Worm (Caenorhabditis elegans) whole organism, L2 larva: ENCODE results near the gene wrt-10.

Experiments used
- C34F6.9 ChIP-seq: fragments of 150-350 bp; optimal IDR thresholded peaks from 2 replicates; lab custom pipeline; 2014; ENCODE audit warnings: missing biosample characterization, missing genetic modification characterization
- F13H6.1 ChIP-seq: sonication (generic microtip); optimal IDR thresholded peaks from 2 replicates; lab custom pipeline; 2016; ENCODE audit warnings: missing genetic modification characterization, missing compliant biosample characterization
- R02D3.7 ChIP-seq: fragments of 150-350 bp; optimal IDR thresholded peaks from 2 replicates; lab custom pipeline; 2014; ENCODE audit warnings: missing biosample characterization, missing genetic modification characterization
- ZK546.5 ChIP-seq: sonication (generic microtip); optimal IDR thresholded peaks from 2 replicates; lab custom pipeline; 2017; ENCODE audit warnings: missing biosample characterization, missing genetic modification characterization
- alr-1 ChIP-seq: fragments of 150-350 bp; optimal IDR thresholded peaks from 2 replicates; lab custom pipeline; 2014; ENCODE audit warnings: missing biosample characterization, missing genetic modification characterization
- aly-2 ChIP-seq: fragments of 150-350 bp; optimal IDR thresholded peaks from 2 replicates; lab custom pipeline; 2014; ENCODE audit warnings: missing biosample characterization, missing genetic modification characterization
- ama-1 ChIP-seq: fragments of 150-350 bp; optimal IDR thresholded peaks from 2 replicates; lab custom pipeline; 2018; ENCODE audit warnings: inconsistent platforms
- blmp-1 ChIP-seq: sonication (generic microtip); optimal IDR thresholded peaks from 2 replicates; lab custom pipeline; 2017; ENCODE audit warnings: missing genetic modification characterization, mild to moderate bottlenecking, missing compliant biosample characterization, antibody characterized with exemption, moderate library complexity; ENCODE audit not compliant: insufficient read depth
- ceh-16 ChIP-seq: fragments of 150-350 bp; optimal IDR thresholded peaks from 2 replicates; lab custom pipeline; 2014; ENCODE audit warnings: missing biosample characterization, missing genetic modification characterization
- ceh-82 ChIP-seq: fragments of 150-350 bp; optimal IDR thresholded peaks from 2 replicates; lab custom pipeline; 2014; ENCODE audit warnings: missing biosample characterization, missing genetic modification characterization
- crh-2 ChIP-seq: sonication (generic microtip); optimal IDR thresholded peaks from 2 replicates; lab custom pipeline; 2017; ENCODE audit warnings: missing biosample characterization, missing genetic modification characterization
- egl-27 ChIP-seq: sonication (generic microtip); optimal IDR thresholded peaks from 3 replicates; lab custom pipeline; 2017; ENCODE audit warnings: missing biosample characterization, missing genetic modification reagents, missing genetic modification characterization
- elt-1 ChIP-seq: fragments of 150-350 bp; optimal IDR thresholded peaks from 2 replicates; lab custom pipeline; 2014; ENCODE audit warnings: missing biosample characterization, missing genetic modification characterization
- fos-1 ChIP-seq: fragments of 150-350 bp; optimal IDR thresholded peaks from 2 replicates; lab custom pipeline; 2014; ENCODE audit warnings: missing biosample characterization, missing genetic modification characterization
- gmeb-1 ChIP-seq: fragments of 150-350 bp; optimal IDR thresholded peaks from 2 replicates; lab custom pipeline; 2014; ENCODE audit warnings: missing biosample characterization, missing genetic modification characterization
- lin-11 ChIP-seq: fragments of 150-350 bp; sonication (generic microtip); optimal IDR thresholded peaks from 2 replicates; lab custom pipeline; 2014; ENCODE audit warnings: missing biosample characterization, missing genetic modification characterization, inconsistent platforms, mixed read lengths
- lin-13 ChIP-seq: fragments of 150-350 bp; optimal IDR thresholded peaks from 2 replicates; lab custom pipeline; 2014; ENCODE audit warnings: missing biosample characterization, missing genetic modification reagents, missing genetic modification characterization
- lsy-2 ChIP-seq, 2 experiments: fragments of 150-350 bp in 1 of 2; sonication (generic microtip) in 1 of 2; optimal IDR thresholded peaks; 2 replicates each; lab custom pipeline; 2014 to 2017; ENCODE audit warnings: missing biosample characterization in 2 of 2, missing genetic modification characterization in 2 of 2
- mab-5 ChIP-seq: fragments of 150-350 bp; optimal IDR thresholded peaks from 2 replicates; lab custom pipeline; 2014; ENCODE audit warnings: missing biosample characterization, missing genetic modification characterization
- mbf-1 ChIP-seq: sonication (generic microtip); optimal IDR thresholded peaks from 2 replicates; lab custom pipeline; 2017; ENCODE audit warnings: missing biosample characterization, missing genetic modification characterization
- mdl-1 ChIP-seq, 2 experiments: fragments of 150-350 bp in 1 of 2; sonication (generic microtip) in 1 of 2; optimal IDR thresholded peaks; 2 replicates each; lab custom pipeline; 2017; ENCODE audit warnings: missing biosample characterization in 2 of 2, missing genetic modification characterization in 2 of 2
- nhr-10 ChIP-seq: sonication (generic microtip); optimal IDR thresholded peaks from 2 replicates; lab custom pipeline; 2017; ENCODE audit warnings: missing biosample characterization, missing genetic modification characterization
- nhr-11 ChIP-seq: fragments of 150-350 bp; optimal IDR thresholded peaks from 2 replicates; lab custom pipeline; 2014; ENCODE audit warnings: missing biosample characterization, missing genetic modification characterization
- nhr-12 ChIP-seq: fragments of 150-350 bp; optimal IDR thresholded peaks from 2 replicates; lab custom pipeline; 2014; ENCODE audit warnings: missing biosample characterization, missing genetic modification characterization
- nhr-129 ChIP-seq: fragments of 150-350 bp; optimal IDR thresholded peaks from 2 replicates; lab custom pipeline; 2014; ENCODE audit warnings: missing biosample characterization, missing genetic modification characterization
- nhr-21 ChIP-seq: fragments of 150-350 bp; optimal IDR thresholded peaks from 2 replicates; lab custom pipeline; 2014; ENCODE audit warnings: missing biosample characterization, missing genetic modification characterization
- nhr-23 ChIP-seq: fragments of 150-350 bp; optimal IDR thresholded peaks from 2 replicates; lab custom pipeline; 2014; ENCODE audit warnings: missing biosample characterization, missing genetic modification reagents, missing genetic modification characterization
- nhr-25 ChIP-seq: fragments of 150-350 bp; sonication (generic microtip); optimal IDR thresholded peaks from 3 replicates; lab custom pipeline; 2014; ENCODE audit warnings: missing biosample characterization, missing genetic modification characterization
- nhr-6 ChIP-seq: fragments of 150-350 bp; optimal IDR thresholded peaks from 2 replicates; lab custom pipeline; 2014; ENCODE audit warnings: missing biosample characterization, missing genetic modification characterization
- peb-1 ChIP-seq: fragments of 150-350 bp; optimal IDR thresholded peaks from 2 replicates; lab custom pipeline; 2014; ENCODE audit warnings: missing biosample characterization, missing genetic modification characterization
- sem-4 ChIP-seq: fragments of 150-350 bp; optimal IDR thresholded peaks from 2 replicates; lab custom pipeline; 2014; ENCODE audit warnings: missing biosample characterization, missing genetic modification reagents, missing genetic modification characterization
- skn-1 ChIP-seq: sonication (generic microtip); optimal IDR thresholded peaks from 2 replicates; lab custom pipeline; 2017; ENCODE audit warnings: missing biosample characterization, missing genetic modification characterization
- sma-3 ChIP-seq: sonication (generic microtip); optimal IDR thresholded peaks from 2 replicates; lab custom pipeline; 2016; ENCODE audit warnings: missing genetic modification reagents, missing genetic modification characterization, missing compliant biosample characterization
- sma-9 ChIP-seq, 2 experiments: fragments of 150-350 bp in 1 of 2; sonication (generic microtip) in 1 of 2; optimal IDR thresholded peaks; 2 replicates each; lab custom pipeline; 2014 to 2016; ENCODE audit warnings: missing genetic modification characterization in 2 of 2, mild to moderate bottlenecking in 1 of 2, missing biosample characterization in 1 of 2, missing compliant biosample characterization in 1 of 2, missing genetic modification reagents in 1 of 2, moderate library complexity in 1 of 2
- snpc-4 ChIP-seq: fragments of 150-350 bp; optimal IDR thresholded peaks from 2 replicates; lab custom pipeline; 2014; ENCODE audit warnings: missing biosample characterization, missing genetic modification characterization
- unc-39 ChIP-seq: fragments of 150-350 bp; optimal IDR thresholded peaks from 2 replicates; lab custom pipeline; 2014; ENCODE audit warnings: missing biosample characterization, missing genetic modification characterization
- unc-55 ChIP-seq: fragments of 150-350 bp; sonication (generic microtip); optimal IDR thresholded peaks from 3 replicates; lab custom pipeline; 2014; ENCODE audit warnings: missing biosample characterization, missing genetic modification reagents, missing genetic modification characterization
- zag-1 ChIP-seq: fragments of 150-350 bp; optimal IDR thresholded peaks from 2 replicates; lab custom pipeline; 2014; ENCODE audit warnings: missing biosample characterization, missing genetic modification characterization
- ztf-1 ChIP-seq: fragments of 200-800 bp; sonication (Bioruptor generic); conservative IDR thresholded peaks from 2 replicates; pipeline ENCODE4 v1.3.6; 2022; ENCODE audit warnings: missing genetic modification characterization, missing compliant biosample characterization
- ztf-11 ChIP-seq: sonication (generic microtip); optimal IDR thresholded peaks from 2 replicates; lab custom pipeline; 2017; ENCODE audit warnings: missing biosample characterization, missing genetic modification characterization
- ztf-4 ChIP-seq: fragments of 150-350 bp; optimal IDR thresholded peaks from 2 replicates; lab custom pipeline; 2014; ENCODE audit warnings: missing biosample characterization, missing genetic modification characterization

Gene wrt-10

ce11 chrII:7529078-7529683 is 5.2 kb downstream of the wrt-10 start, which contains the start of gene ZK1290.5 (continued):
- TF ChIP-seq gmeb-1 (tag; lab: Kevin White, UChicago) (peak; percentile 62), aly-2 (tag; lab: Kevin White, UChicago) (no peak), lin-13 (GFP tag; lab: Kevin White, UChicago) (peak; percentile 47), mbf-1 (tag; lab: Kevin White, UChicago) (no peak), lsy-2 (tag; optimal IDR thresholded peaks at IDR 0.05; lab: Kevin White, UChicago) (peak; percentile 28 to 89), nhr-23 (no peak), egl-27 (tag; lab: Kevin White, UChicago) (peak; percentile 92), peb-1 (tag; lab: Kevin White, UChicago) (no peak), ceh-16 (tag; lab: Kevin White, UChicago) (no peak), nhr-10 (tag; lab: Kevin White, UChicago) (peak; percentile 52), zag-1 (tag; lab: Kevin White, UChicago) (peak; percentile 53), nhr-11 (no peak), sma-3 (GFP tag; lab: Kevin White, UChicago) (peak; percentile 97)

- TF ChIP-seq unc-55 (GFP tag; lab: Kevin White, UChicago) (no peak), sem-4 (tag; lab: Kevin White, UChicago) (no peak), nhr-25 (no peak), R02D3.7 (tag; lab: Kevin White, UChicago) (no peak), elt-1 (tag; lab: Kevin White, UChicago) (no peak), nhr-12 (tag; lab: Kevin White, UChicago) (no peak), nhr-11 (no peak), nhr-10 (tag; lab: Kevin White, UChicago) (no peak), egl-27 (tag; lab: Kevin White, UChicago) (no peak), ZK546.5 (no peak), fos-1 (tag; lab: Kevin White, UChicago) (peak; percentile 66), sma-9 (GFP tag; optimal IDR thresholded peaks at IDR 0.05; lab: Kevin White, UChicago) (peak; percentile 98), sma-9 (tag; optimal IDR thresholded peaks at IDR 0.05; lab: Kevin White, UChicago) (no peak), mab-5 (no peak), ztf-1 (GFP tag; lab: Robert Waterston, UW) (no peak), alr-1 (tag; lab: Kevin White, UChicago) (no peak), ceh-82 (tag; lab: Kevin White, UChicago) (no peak), crh-2 (tag; lab: Kevin White, UChicago) (peak; percentile 76), snpc-4 (tag; lab: Kevin White, UChicago) (no peak), nhr-6 (tag; lab: Kevin White, UChicago) (no peak), ztf-4 (no peak), unc-39 (tag; lab: Kevin White, UChicago) (no peak), lsy-2 (tag; optimal IDR thresholded peaks at IDR 0.05; lab: Kevin White, UChicago) (no peak), blmp-1 (tag; lab: Kevin White, UChicago) (peak; percentile 87), nhr-21 (peak; percentile 83), mdl-1 (tag; optimal IDR thresholded peaks at IDR 0.05; lab: Kevin White, UChicago) (peak in 1 of 2 experiments; percentile 53), mbf-1 (tag; lab: Kevin White, UChicago) (no peak), peb-1 (tag; lab: Kevin White, UChicago) (no peak), lin-11 (tag; lab: Kevin White, UChicago) (no peak), ztf-11 (tag; lab: Kevin White, UChicago) (no peak), C34F6.9 (tag; lab: Kevin White, UChicago) (no peak), lin-13 (GFP tag; lab: Kevin White, UChicago) (no peak), sma-3 (GFP tag; lab: Kevin White, UChicago) (peak; percentile 93), gmeb-1 (tag; lab: Kevin White, UChicago) (peak; percentile 64), nhr-129 (tag; lab: Kevin White, UChicago) (peak; percentile 71), ceh-16 (tag; lab: Kevin White, UChicago) (no peak)
These were observed 6.2 kb downstream of the wrt-10 start for ce11 chrII:7528210-7528609.

ce11 chrII:7525458-7525857 is 8.9 kb downstream of the wrt-10 start, which contains the start of the genes ZK1290.7 and rnh-1.1:
Gene ZK1290.7, minus strand, starts transcription at chrII:7525558.
Gene rnh-1.1, plus strand, starts transcription at chrII:7525738.
- TF ChIP-seq fos-1 (tag; lab: Kevin White, UChicago) (no peak), mdl-1 (tag; optimal IDR thresholded peaks at IDR 0.05; lab: Kevin White, UChicago) (no peak), skn-1 (tag; lab: Kevin White, UChicago) (no peak), nhr-23 (no peak), F13H6.1 (tag; lab: Kevin White, UChicago) (no peak), nhr-6 (tag; lab: Kevin White, UChicago) (no peak), alr-1 (tag; lab: Kevin White, UChicago) (no peak), blmp-1 (tag; lab: Kevin White, UChicago) (no peak), unc-55 (GFP tag; lab: Kevin White, UChicago) (no peak), ama-1 (lab: Kevin White, UChicago) (no peak)
